Worm (Caenorhabditis elegans): ENCODE results near the gene M05D6.8.

The M05D6.8 gene

DNA sequence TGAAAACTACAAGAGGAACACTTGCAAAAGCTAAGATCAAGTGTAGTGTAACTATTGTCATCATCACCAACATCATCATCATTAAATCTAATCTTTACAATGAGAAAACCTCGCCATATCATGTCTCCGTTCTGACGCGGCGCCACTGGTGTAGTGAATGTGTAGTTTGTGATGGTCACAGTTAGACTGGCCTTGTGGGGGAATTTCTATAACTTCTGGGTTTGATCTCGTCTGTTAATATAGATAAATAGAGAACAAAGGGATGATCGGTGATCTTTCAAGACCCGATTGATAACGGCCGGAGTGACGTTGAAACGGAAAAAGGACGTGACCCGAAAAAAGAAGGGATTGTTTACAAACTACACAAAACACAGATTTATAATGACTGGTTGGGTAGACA, 30.2 kb downstream of the M05D6.8 start (continued):
- TF ChIP-seq Y75B8A.6 (GFP tag; IDR thresholded peaks at IDR 0.05), result no peak
- TF ChIP-seq egl-43 (GFP tag; IDR thresholded peaks at IDR 0.05), result no peak
- TF ChIP-seq gei-8 (GFP tag; optimal IDR thresholded peaks at IDR 0.05), result no peak
- TF ChIP-seq nhr-28 (tag; optimal IDR thresholded peaks at IDR 0.05), result peak; percentile 97
- TF ChIP-seq nhr-77 (tag; optimal IDR thresholded peaks at IDR 0.05), result no peak
- no peak for TF ChIP-seq mxl-2 (GFP tag; conservative IDR thresholded peaks at IDR 0.05)
- no peak for TF ChIP-seq dmd-9 (GFP tag; IDR thresholded peaks at IDR 0.05)
- TF ChIP-seq hlh-11 (tag; optimal IDR thresholded peaks at IDR 0.05), result peak; percentile 61
- no peak for TF ChIP-seq ceh-28 (tag; optimal IDR thresholded peaks at IDR 0.05)
- TF ChIP-seq aly-2 (tag; optimal IDR thresholded peaks at IDR 0.05), result no peak
- TF ChIP-seq F37D6.2 (tag; optimal IDR thresholded peaks at IDR 0.05), result no peak
- no peak for TF ChIP-seq snpc-1.2 (GFP tag; IDR thresholded peaks at IDR 0.05)
- no peak for TF ChIP-seq lir-3 (tag; optimal IDR thresholded peaks at IDR 0.05)
- no peak for TF ChIP-seq F49E8.2 (tag; optimal IDR thresholded peaks at IDR 0.05; ENCODE audit: borderline replicate concordance)
- TF ChIP-seq nhr-76 (tag; optimal IDR thresholded peaks at IDR 0.05), result no peak
- peak in 1 of 2 experiments; percentile 67 for TF ChIP-seq mdl-1 (tag; optimal IDR thresholded peaks at IDR 0.05)

DNA sequence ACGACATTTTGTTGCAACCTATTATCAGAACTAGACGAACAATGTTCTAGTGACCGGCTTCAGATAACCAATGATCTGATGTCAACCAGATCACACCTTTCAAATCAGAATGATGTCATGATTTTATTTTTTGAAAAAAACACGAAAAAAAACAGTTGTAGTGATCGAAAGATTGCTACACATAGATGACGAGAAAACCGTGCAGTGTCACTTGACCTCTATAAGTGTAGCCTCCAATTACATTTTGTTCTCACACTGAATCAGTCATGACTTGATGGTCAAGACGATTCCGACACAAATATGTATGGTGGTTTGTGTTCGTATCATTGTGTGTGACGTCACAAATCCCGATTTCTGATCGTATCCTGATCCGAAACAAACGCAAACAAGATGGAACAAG, 30.9 kb downstream of the M05D6.8 start:
- no peak for TF ChIP-seq spr-3 (GFP tag; optimal IDR thresholded peaks at IDR 0.05)
- peak; percentile 11 for TF ChIP-seq hlh-11 (tag; optimal IDR thresholded peaks at IDR 0.05)
- no peak for TF ChIP-seq unc-130 (GFP tag; optimal IDR thresholded peaks at IDR 0.05)
- TF ChIP-seq dmd-6 (GFP tag; IDR thresholded peaks at IDR 0.05), result peak; percentile 48; the same call in 1 of the 2 replicates
- TF ChIP-seq nhr-28 (tag; optimal IDR thresholded peaks at IDR 0.05), result peak; percentile 77
- TF ChIP-seq hlh-30 (tag; optimal IDR thresholded peaks at IDR 0.05; ENCODE audit: insufficient read depth), result peak; percentile 51
- TF ChIP-seq nhr-77 (tag; optimal IDR thresholded peaks at IDR 0.05), result no peak
- no peak for TF ChIP-seq ceh-82 (tag; optimal IDR thresholded peaks at IDR 0.05)
- no peak for TF ChIP-seq rbr-2 (tag; optimal IDR thresholded peaks at IDR 0.05)
- peak in 1 of 2 experiments; percentile 35 for TF ChIP-seq mdl-1 (tag; optimal IDR thresholded peaks at IDR 0.05)
- TF ChIP-seq ceh-32 (tag; optimal IDR thresholded peaks at IDR 0.05; ENCODE audit: poor library complexity), result no peak
- TF ChIP-seq nhr-41 (GFP tag; IDR thresholded peaks at IDR 0.05), result no peak
- no peak for TF ChIP-seq dmd-9 (GFP tag; IDR thresholded peaks at IDR 0.05)
- TF ChIP-seq mes-2 (tag; optimal IDR thresholded peaks at IDR 0.05; ENCODE audit: poor library complexity, severe bottlenecking), result no peak
- TF ChIP-seq Y5F2A.4 (GFP tag; optimal IDR thresholded peaks at IDR 0.05), result no peak

DNA sequence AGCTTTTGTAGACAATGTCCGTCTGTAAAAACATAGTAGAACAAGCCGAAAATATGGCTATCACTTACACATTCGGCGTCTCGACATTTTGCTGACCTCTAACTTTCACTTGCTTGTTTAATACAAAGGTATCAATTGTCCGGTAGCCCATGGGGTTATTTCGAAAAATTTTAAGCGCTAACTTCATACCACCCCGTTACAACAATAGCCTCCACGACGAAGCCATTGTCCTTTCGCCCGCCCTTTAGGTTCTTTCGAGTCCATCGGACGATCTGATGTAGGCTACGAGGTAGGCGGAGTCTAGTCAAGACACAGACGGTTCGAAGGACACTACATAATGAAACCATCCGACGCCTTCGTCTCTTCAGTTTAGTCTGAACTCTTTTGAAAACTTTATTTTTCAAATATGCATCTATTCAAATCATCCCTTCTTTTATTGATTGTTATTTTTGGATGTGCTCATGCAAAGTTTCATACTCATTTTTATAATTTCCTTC, 32.2 kb downstream of the M05D6.8 start, which contains the start of gene lips-10:
Gene lips-10 (plus strand): TSS at position 378 of the 497 bp plus-strand sequence.
- TF ChIP-seq daf-12 (tag; optimal IDR thresholded peaks at IDR 0.05), result no peak
- peak; percentile 91 for TF ChIP-seq nhr-28 (tag; optimal IDR thresholded peaks at IDR 0.05)
- peak in 1 of 2 experiments; percentile 13 for TF ChIP-seq unc-62 (GFP tag; optimal IDR thresholded peaks at IDR 0.05 in 1 of 2)
- no peak for TF ChIP-seq unc-62 (tag; optimal IDR thresholded peaks at IDR 0.05)
- no peak for TF ChIP-seq lim-7 (GFP tag; IDR thresholded peaks at IDR 0.05)

DNA sequence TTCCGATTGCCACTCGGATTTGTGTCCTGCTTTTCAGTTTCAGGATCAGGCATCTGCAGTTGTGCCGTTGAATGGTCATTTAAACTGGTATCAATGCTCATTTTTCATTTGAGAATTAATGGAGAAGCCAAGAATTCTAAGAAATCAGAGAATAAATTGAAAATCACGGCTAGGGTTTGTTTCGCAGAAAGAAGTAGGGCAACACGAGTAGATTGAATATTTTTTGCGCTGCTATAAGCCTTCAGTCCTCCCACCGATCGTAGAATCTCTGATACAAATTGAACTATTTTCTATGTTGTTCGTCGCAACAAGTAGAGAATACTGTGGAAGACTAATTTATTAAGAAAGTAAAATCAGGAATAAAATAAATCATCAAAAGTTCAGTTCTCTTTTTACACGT, 34.0 kb downstream of the M05D6.8 start, which contains the start of gene acp-3:
Gene acp-3 (minus strand): TSS at position 101 of the 400 bp plus-strand sequence.
- no peak for TF ChIP-seq egl-43 (GFP tag; IDR thresholded peaks at IDR 0.05)
- TF ChIP-seq mdt-29 (GFP tag; IDR thresholded peaks at IDR 0.05), result no peak
- no peak for TF ChIP-seq arid-1 (GFP tag; conservative IDR thresholded peaks at IDR 0.05)
- TF ChIP-seq vab-7 (GFP tag; IDR thresholded peaks at IDR 0.05), result no peak
- TF ChIP-seq pqm-1 (tag; optimal IDR thresholded peaks at IDR 0.05), result no peak
- peak in 1 of 2 experiments; percentile 68 for TF ChIP-seq unc-62 (GFP tag; optimal IDR thresholded peaks at IDR 0.05 in 1 of 2)
- no peak for TF ChIP-seq unc-62 (tag; optimal IDR thresholded peaks at IDR 0.05)
- TF ChIP-seq hif-1 (tag; optimal IDR thresholded peaks at IDR 0.05), result no peak
- TF ChIP-seq daf-8 (GFP tag; IDR thresholded peaks at IDR 0.05), result no peak
- TF ChIP-seq lin-15B (tag; optimal IDR thresholded peaks at IDR 0.05), result no peak
- TF ChIP-seq aha-1 (tag), result peak; percentile 84
- TF ChIP-seq lir-3 (tag; optimal IDR thresholded peaks at IDR 0.05), result no peak
- no peak for TF ChIP-seq Y105C5A.15 (GFP tag; IDR thresholded peaks at IDR 0.05)
- TF ChIP-seq zfp-2 (tag; optimal IDR thresholded peaks at IDR 0.05), result no peak

Data from whole organism, L4 larva.